Fruit fly (Drosophila melanogaster) whole organism, adult: Measurements from ENCODE around the gene TwdlR.
A peak's percentile ranks its signal among the peaks of the same experiment; 100 is the strongest.

Source experiments
- CG11617 ChIP-seq: fragments of 200-800 bp; sonication (Bioruptor generic); optimal IDR thresholded peaks from 2 replicates; lab custom pipeline; 2017; ENCODE audit warnings: mild to moderate bottlenecking, missing biosample characterization, missing genetic modification reagents, missing genetic modification characterization
- CG12768 ChIP-seq: fragments of 200-800 bp; sonication (Bioruptor generic); optimal IDR thresholded peaks from 2 replicates; lab custom pipeline; 2017; ENCODE audit warnings: missing biosample characterization, missing genetic modification characterization, mild to moderate bottlenecking, moderate library complexity, missing genetic modification reagents
- CG14711 ChIP-seq: fragments of 200-800 bp; sonication (Bioruptor generic); optimal IDR thresholded peaks from 2 replicates; lab custom pipeline; 2018; ENCODE audit warnings: missing biosample characterization, mild to moderate bottlenecking, missing genetic modification characterization, moderate library complexity
- CG1620 ChIP-seq: fragments of 200-800 bp; sonication (Bioruptor generic); optimal IDR thresholded peaks from 2 replicates; lab custom pipeline; 2016; ENCODE audit warnings: missing biosample characterization, missing genetic modification characterization
- CG33017 ChIP-seq: fragments of 200-800 bp; sonication (Bioruptor generic); optimal IDR thresholded peaks from 2 replicates; lab custom pipeline; 2018; ENCODE audit warnings: missing biosample characterization, mild to moderate bottlenecking, missing genetic modification characterization, moderate library complexity
- CG5204 ChIP-seq: fragments of 200-800 bp; sonication (Bioruptor generic); optimal IDR thresholded peaks from 2 replicates; lab custom pipeline; 2016; ENCODE audit warnings: missing biosample characterization, missing genetic modification characterization
- CG7045 ChIP-seq: fragments of 200-800 bp; sonication (Bioruptor generic); optimal IDR thresholded peaks from 2 replicates; lab custom pipeline; 2017; ENCODE audit warnings: missing biosample characterization, mild to moderate bottlenecking, missing genetic modification characterization
- Clk ChIP-seq: fragments of 200-800 bp; sonication (Bioruptor generic); optimal IDR thresholded peaks from 2 replicates; lab custom pipeline; 2017; ENCODE audit warnings: missing biosample characterization, missing genetic modification characterization
- Hr96 ChIP-seq: fragments of 200-800 bp; sonication (Bioruptor generic); optimal IDR thresholded peaks from 2 replicates; lab custom pipeline; 2016; ENCODE audit warnings: missing biosample characterization, missing genetic modification characterization
- bab1 ChIP-seq: fragments of 200-800 bp; sonication (Bioruptor generic); optimal IDR thresholded peaks from 3 replicates; lab custom pipeline; 2019; ENCODE audit warnings: missing biosample characterization, mild to moderate bottlenecking, missing genetic modification characterization, moderate library complexity
- cic ChIP-seq: fragments of 200-800 bp; sonication (Bioruptor generic); optimal IDR thresholded peaks from 2 replicates; lab custom pipeline; 2017; ENCODE audit warnings: missing biosample characterization, mild to moderate bottlenecking, missing genetic modification characterization, moderate library complexity
- kay ChIP-seq: fragments of 200-800 bp; sonication (Bioruptor generic); peaks from one replicate; lab custom pipeline; 2016; ENCODE audit warnings: missing biosample characterization, missing genetic modification characterization, borderline replicate concordance
- ovo ChIP-seq: fragments of 200-800 bp; sonication (Bioruptor generic); optimal IDR thresholded peaks from 2 replicates; lab custom pipeline; 2016; ENCODE audit warnings: missing biosample characterization, missing genetic modification characterization
- pad ChIP-seq: fragments of 200-800 bp; sonication (Bioruptor generic); optimal IDR thresholded peaks from 3 replicates; lab custom pipeline; 2017; ENCODE audit warnings: missing biosample characterization, missing genetic modification characterization, mild to moderate bottlenecking, moderate library complexity, missing genetic modification reagents
- tj ChIP-seq: fragments of 200-800 bp; sonication (Bioruptor generic); optimal IDR thresholded peaks from 3 replicates; lab custom pipeline; 2017; ENCODE audit warnings: missing biosample characterization, mild to moderate bottlenecking, missing genetic modification characterization, moderate library complexity
- toe ChIP-seq: fragments of 200-800 bp; sonication (Bioruptor generic); optimal IDR thresholded peaks from 2 replicates; lab custom pipeline; 2016; ENCODE audit warnings: missing biosample characterization, missing genetic modification characterization

Gene TwdlR

dm6 chr3R:26656140-26656539 is 21.5 kb downstream of the TwdlR start, which contains the start of gene Tb:
Tb (plus strand) TSS chr3R:26656440.
- TF ChIP-seq pad (GFP tag; lab: Kevin White, UChicago) (no peak), bab1 (no peak), kay (no peak), CG5204 (GFP tag; lab: Kevin White, UChicago) (no peak), CG1620 (no peak), Hr96 (GFP tag; lab: Kevin White, UChicago) (no peak)

- TF ChIP-seq CG12768 (no peak), toe (GFP tag; lab: Kevin White, UChicago) (no peak), cic (GFP tag; lab: Kevin White, UChicago) (no peak), CG33017 (tag; lab: Kevin White, UChicago) (no peak), CG14711 (tag; lab: Kevin White, UChicago) (no peak)
Measured at dm6 chr3R:26670277-26670676, 35.6 kb downstream of the TwdlR start.

dm6 chr3R:26671525-26672132 is 36.9 kb downstream of the TwdlR start:
- TF ChIP-seq toe (GFP tag; lab: Kevin White, UChicago) (no peak), CG7045 (GFP tag; lab: Kevin White, UChicago) (peak; percentile 34), CG33017 (tag; lab: Kevin White, UChicago) (no peak), cic (GFP tag; lab: Kevin White, UChicago) (no peak), CG14711 (tag; lab: Kevin White, UChicago) (no peak), CG12768 (peak; percentile 0), CG5204 (GFP tag; lab: Kevin White, UChicago) (peak; percentile 16), ovo (GFP tag; lab: Kevin White, UChicago) (no peak), tj (GFP tag; lab: Kevin White, UChicago) (no peak)

- TF ChIP-seq CG14711 (tag; lab: Kevin White, UChicago): no peak
- TF ChIP-seq Clk (GFP tag; lab: Kevin White, UChicago): no peak
- TF ChIP-seq CG11617 (GFP tag; lab: Kevin White, UChicago): no peak
- no peak for TF ChIP-seq tj (GFP tag; lab: Kevin White, UChicago)
- TF ChIP-seq pad (GFP tag; lab: Kevin White, UChicago): peak; percentile 46
- TF ChIP-seq kay: no peak
Measured at dm6 chr3R:26681947-26682346, 47.3 kb downstream of the TwdlR start, which contains the start of gene beat-VII. beat-VII (minus strand) TSS chr3R:26681966.
